Comparison of ENCODE assay signal across 4 fruit fly cellular contexts in genomic region chr2L:21370886-21371285, dm6.
A peak's percentile ranks its signal among the peaks of the same experiment; 100 is the strongest.
TF ChIP-seq lines count a peak whose summit lies in the region.

CG8665 (plus strand) TSS chr2L:21371227.

TF ChIP-seq in whole organism, adult, 20 proteins besides CTCF, POLR2A, EP300 and RAD21 (continued from another document):
- TF ChIP-seq cnc (optimal IDR thresholded peaks at IDR 0.05; lab: Kevin White, UChicago) (no peak), CG5204 (GFP tag; optimal IDR thresholded peaks at IDR 0.05; lab: Kevin White, UChicago) (peak; percentile 9)

TF ChIP-seq in whole organism, embryonic, 481 proteins besides CTCF, POLR2A, EP300 and RAD21 (continued from another document and continues in another):
- TF ChIP-seq CG9437 (GFP tag; optimal IDR thresholded peaks at IDR 0.05; lab: Kevin White, UChicago), result no peak
- no peak for TF ChIP-seq CG16815 (GFP tag; optimal IDR thresholded peaks at IDR 0.05; lab: Kevin White, UChicago)
- TF ChIP-seq CG9817 (tag; optimal IDR thresholded peaks at IDR 0.05; lab: Kevin White, UChicago), result peak; percentile 53
- TF ChIP-seq lmd (GFP tag; IDR thresholded peaks at IDR 0.05; lab: Robert Waterston, UW), result no peak
- TF ChIP-seq Dfd (GFP tag; optimal IDR thresholded peaks at IDR 0.05; lab: Kevin White, UChicago), result no peak
- TF ChIP-seq CG32772 (GFP tag; IDR thresholded peaks at IDR 0.05; lab: Robert Waterston, UW), result no peak
- TF ChIP-seq sisA (GFP tag; IDR thresholded peaks at IDR 0.05; lab: Robert Waterston, UW), result no peak
- no peak for TF ChIP-seq cg (GFP tag; optimal IDR thresholded peaks at IDR 0.05; lab: Kevin White, UChicago)
- TF ChIP-seq CG8924 (tag; optimal IDR thresholded peaks at IDR 0.05; lab: Kevin White, UChicago), result peak; percentile 26
- no peak; the same call in 1 of the 2 replicates for TF ChIP-seq Adf1 (GFP tag; IDR thresholded peaks at IDR 0.05; lab: Robert Waterston, UW)
- peak; percentile 72 for TF ChIP-seq CG11247 (GFP tag; IDR thresholded peaks at IDR 0.05; lab: Robert Waterston, UW)
- no peak for TF ChIP-seq YL-1 (GFP tag; optimal IDR thresholded peaks at IDR 0.05; lab: Kevin White, UChicago)
- peak; percentile 9 for TF ChIP-seq CG17912 (GFP tag; optimal IDR thresholded peaks at IDR 0.05; lab: Kevin White, UChicago)
- no peak for TF ChIP-seq CG10366 (GFP tag; IDR thresholded peaks at IDR 0.05; lab: Robert Waterston, UW)
- no peak for TF ChIP-seq trem (tag; optimal IDR thresholded peaks at IDR 0.05; lab: Kevin White, UChicago)
- peak; percentile 1 for TF ChIP-seq CG11723 (GFP tag; optimal IDR thresholded peaks at IDR 0.05; lab: Kevin White, UChicago)
- peak; percentile 24; the same call in 1 of the 4 replicates for TF ChIP-seq Gug (GFP tag; IDR thresholded peaks at IDR 0.05; lab: Robert Waterston, UW)
- peak; percentile 66 for TF ChIP-seq CG7839 (tag; optimal IDR thresholded peaks at IDR 0.05; lab: Kevin White, UChicago)
- no peak for TF ChIP-seq CG13287 (GFP tag; IDR thresholded peaks at IDR 0.05; lab: Robert Waterston, UW; ENCODE audit: partially characterized antibody)
- 0 out of 2 replicates have a peak, but pooled peaks have one; percentile 21 for TF ChIP-seq wdn (GFP tag; IDR thresholded peaks at IDR 0.05; lab: Robert Waterston, UW)
- TF ChIP-seq CG14441 (GFP tag; IDR thresholded peaks at IDR 0.05; lab: Robert Waterston, UW), result peak; percentile 60
- no peak; the same call in 1 of the 2 replicates for TF ChIP-seq MBD-R2 (GFP tag; IDR thresholded peaks at IDR 0.05; lab: Robert Waterston, UW)
- no peak for TF ChIP-seq CG11093 (GFP tag; IDR thresholded peaks at IDR 0.05; lab: Robert Waterston, UW)
- TF ChIP-seq CG7963 (GFP tag; IDR thresholded peaks at IDR 0.05; lab: Robert Waterston, UW; ENCODE audit: partially characterized antibody), result no peak
- no peak for TF ChIP-seq gcm2 (GFP tag; optimal IDR thresholded peaks at IDR 0.05; lab: Kevin White, UChicago)
- TF ChIP-seq Nf-YA (GFP tag; IDR thresholded peaks at IDR 0.05; lab: Robert Waterston, UW), result no peak
- TF ChIP-seq Dbx (GFP tag; IDR thresholded peaks at IDR 0.05; lab: Robert Waterston, UW), result peak; percentile 69; the same call in 1 of the 3 replicates
- no peak for TF ChIP-seq knrl (GFP tag; IDR thresholded peaks at IDR 0.05; lab: Robert Waterston, UW; ENCODE audit: partially characterized antibody)
- TF ChIP-seq kah (GFP tag; optimal IDR thresholded peaks at IDR 0.05; lab: Kevin White, UChicago), result no peak
- no peak for TF ChIP-seq toy (GFP tag; IDR thresholded peaks at IDR 0.05; lab: Robert Waterston, UW)
- peak; percentile 24 for TF ChIP-seq NfI (GFP tag; optimal IDR thresholded peaks at IDR 0.05; lab: Kevin White, UChicago)
- TF ChIP-seq sens-2 (GFP tag; IDR thresholded peaks at IDR 0.05; lab: Robert Waterston, UW), result no peak
- TF ChIP-seq CG1602 (GFP tag; optimal IDR thresholded peaks at IDR 0.05; lab: Kevin White, UChicago), result no peak
- no peak for TF ChIP-seq Lhr (GFP tag; optimal IDR thresholded peaks at IDR 0.05; lab: Kevin White, UChicago)
- TF ChIP-seq unpg (GFP tag; optimal IDR thresholded peaks at IDR 0.05; lab: Kevin White, UChicago), result peak; percentile 60
- peak; percentile 43 for TF ChIP-seq CG10543 (GFP tag; optimal IDR thresholded peaks at IDR 0.05; lab: Kevin White, UChicago)
- TF ChIP-seq Oli (tag; optimal IDR thresholded peaks at IDR 0.05; lab: Kevin White, UChicago), result peak; percentile 40
- no peak for TF ChIP-seq pnt (GFP tag; optimal IDR thresholded peaks at IDR 0.05; lab: Kevin White, UChicago)
- no peak for TF ChIP-seq CG1529 (GFP tag; optimal IDR thresholded peaks at IDR 0.05; lab: Kevin White, UChicago)
- no peak for TF ChIP-seq dati (GFP tag; IDR thresholded peaks at IDR 0.05; lab: Robert Waterston, UW)
- no peak for TF ChIP-seq repo (GFP tag; optimal IDR thresholded peaks at IDR 0.05; lab: Kevin White, UChicago)
- no peak for TF ChIP-seq psq (GFP tag; optimal IDR thresholded peaks at IDR 0.05; lab: Kevin White, UChicago)
- TF ChIP-seq CG14860 (GFP tag; IDR thresholded peaks at IDR 0.05; lab: Robert Waterston, UW; ENCODE audit: partially characterized antibody), result no peak
- no peak for TF ChIP-seq Poxn (GFP tag; IDR thresholded peaks at IDR 0.05; lab: Robert Waterston, UW)

TF ChIP-seq in whole organism, prepupa, 60 proteins besides CTCF, POLR2A, EP300 and RAD21 (continued from another document):
- peak; percentile 21 for TF ChIP-seq Smox (GFP tag; optimal IDR thresholded peaks at IDR 0.05; lab: Kevin White, UChicago)
- TF ChIP-seq CG32006 (GFP tag; optimal IDR thresholded peaks at IDR 0.05; lab: Kevin White, UChicago), result no peak
- TF ChIP-seq CG6854 (GFP tag; optimal IDR thresholded peaks at IDR 0.05; lab: Kevin White, UChicago), result no peak
- TF ChIP-seq CG8319 (GFP tag; optimal IDR thresholded peaks at IDR 0.05; lab: Kevin White, UChicago), result no peak
- TF ChIP-seq Lpt (GFP tag; optimal IDR thresholded peaks at IDR 0.05; lab: Kevin White, UChicago), result no peak
- peak; percentile 78 for TF ChIP-seq vri (GFP tag; optimal IDR thresholded peaks at IDR 0.05; lab: Kevin White, UChicago)
- peak; percentile 7 for TF ChIP-seq Hr4 (GFP tag; optimal IDR thresholded peaks at IDR 0.05; lab: Kevin White, UChicago)
- TF ChIP-seq svp (GFP tag; lab: Kevin White, UChicago), result peak; percentile 93
- peak; percentile 7 for TF ChIP-seq CG3919 (GFP tag; optimal IDR thresholded peaks at IDR 0.05; lab: Kevin White, UChicago)
- TF ChIP-seq Sox15 (GFP tag; optimal IDR thresholded peaks at IDR 0.05; lab: Kevin White, UChicago), result no peak
- no peak for TF ChIP-seq CG3032 (tag; optimal IDR thresholded peaks at IDR 0.05; lab: Kevin White, UChicago)
- peak; percentile 68 for TF ChIP-seq Eip78C (GFP tag; lab: Kevin White, UChicago)
- no peak for TF ChIP-seq CG10669 (GFP tag; optimal IDR thresholded peaks at IDR 0.05; lab: Kevin White, UChicago)
- no peak for TF ChIP-seq Hr38 (GFP tag; optimal IDR thresholded peaks at IDR 0.05; lab: Kevin White, UChicago)
- peak; percentile 52 for TF ChIP-seq Hr39 (GFP tag; optimal IDR thresholded peaks at IDR 0.05; lab: Kevin White, UChicago)
- TF ChIP-seq topi (GFP tag; optimal IDR thresholded peaks at IDR 0.05; lab: Kevin White, UChicago), result peak; percentile 57
- no peak for TF ChIP-seq CG34406 (GFP tag; optimal IDR thresholded peaks at IDR 0.05; lab: Kevin White, UChicago)
- TF ChIP-seq Met (GFP tag; optimal IDR thresholded peaks at IDR 0.05; lab: Kevin White, UChicago), result peak; percentile 34
- peak; percentile 49 for TF ChIP-seq Sox102F (GFP tag; optimal IDR thresholded peaks at IDR 0.05; lab: Kevin White, UChicago)
- peak; percentile 22 for TF ChIP-seq fkh (GFP tag; optimal IDR thresholded peaks at IDR 0.05; lab: Kevin White, UChicago)

TF ChIP-seq in whole organism, wandering third instar larva, 38 proteins besides CTCF, POLR2A, EP300 and RAD21 (continued from another document):
- TF ChIP-seq dl (GFP tag; optimal IDR thresholded peaks at IDR 0.05; lab: Kevin White, UChicago; ENCODE audit: insufficient read depth in 1 of 2, partially characterized antibody in 2 of 2), result no peak
TF ChIP-seq in whole organism, wandering third instar larva: peak in this region for 16.
